Fruit fly (Drosophila melanogaster): ENCODE measurements around the gene Gbeta5.
A peak's percentile ranks its signal among the peaks of the same experiment; 100 is the strongest.

Gbeta5 gene

dm6 chrX:8101479-8102198 is 50.4 kb downstream of the Gbeta5 start, which contains the start of gene CG2258 (continued):
- TF ChIP-seq Fer3 (tag; optimal IDR thresholded peaks at IDR 0.05) (peak; percentile 91), Max (GFP tag; optimal IDR thresholded peaks at IDR 0.05) (peak; percentile 43), grau (tag; optimal IDR thresholded peaks at IDR 0.05) (peak; percentile 96), Xbp1 (GFP tag; optimal IDR thresholded peaks at IDR 0.05) (peak; percentile 87), Oli (tag; optimal IDR thresholded peaks at IDR 0.05) (peak; percentile 88), Hand (GFP tag; optimal IDR thresholded peaks at IDR 0.05) (peak; percentile 66), jumu (GFP tag; optimal IDR thresholded peaks at IDR 0.05) (no peak), CG15479 (GFP tag; optimal IDR thresholded peaks at IDR 0.05) (no peak), NFAT (GFP tag; IDR thresholded peaks at IDR 0.05) (peak; percentile 75), Aef1 (GFP tag; IDR thresholded peaks at IDR 0.05) (peak; percentile 87), tup (GFP tag; optimal IDR thresholded peaks at IDR 0.05) (peak; percentile 58), z (GFP tag; IDR thresholded peaks at IDR 0.05) (no peak), CG10147 (GFP tag; optimal IDR thresholded peaks at IDR 0.05) (peak; percentile 75), abd-A (tag; optimal IDR thresholded peaks at IDR 0.05) (no peak), CG14441 (GFP tag; IDR thresholded peaks at IDR 0.05) (peak; percentile 88), CG8281 (tag; optimal IDR thresholded peaks at IDR 0.05) (peak; percentile 30), corto (GFP tag; optimal IDR thresholded peaks at IDR 0.05) (no peak), toy (GFP tag; IDR thresholded peaks at IDR 0.05) (peak; percentile 73), CG13296 (GFP tag; optimal IDR thresholded peaks at IDR 0.05) (peak; percentile 85), maf-S (GFP tag; optimal IDR thresholded peaks at IDR 0.05) (peak; percentile 70), ase (GFP tag; IDR thresholded peaks at IDR 0.05) (peak; percentile 87), CG13287 (GFP tag; IDR thresholded peaks at IDR 0.05; ENCODE audit: partially characterized antibody) (peak; percentile 40; the same call in 1 of the 2 replicates), CG7556 (GFP tag; optimal IDR thresholded peaks at IDR 0.05) (peak; percentile 76), Ravus (GFP tag; IDR thresholded peaks at IDR 0.05) (peak; percentile 57), HLHmδ (GFP tag; optimal IDR thresholded peaks at IDR 0.05) (no peak), CG8478 (optimal IDR thresholded peaks at IDR 0.05) (no peak), B-H2 (GFP tag; optimal IDR thresholded peaks at IDR 0.05) (peak; percentile 54), CG13424 (tag; optimal IDR thresholded peaks at IDR 0.05) (peak; percentile 91), phol (tag; optimal IDR thresholded peaks at IDR 0.05) (peak; percentile 85), MTF-1 (GFP tag; optimal IDR thresholded peaks at IDR 0.05; ENCODE audit: borderline replicate concordance) (peak; percentile 76), Taf1 (GFP tag; IDR thresholded peaks at IDR 0.05) (peak; percentile 66), CG10431 (GFP tag; optimal IDR thresholded peaks at IDR 0.05) (peak; percentile 75), so (GFP tag; IDR thresholded peaks at IDR 0.05) (peak; percentile 68; the same call in 1 of the 3 replicates), CG15696 (tag; optimal IDR thresholded peaks at IDR 0.05) (peak; percentile 51), hb (GFP tag; IDR thresholded peaks at IDR 0.05; ENCODE audit: partially characterized antibody) (no peak), CG18619 (GFP tag; optimal IDR thresholded peaks at IDR 0.05) (peak; percentile 66), CG3281 (GFP tag; optimal IDR thresholded peaks at IDR 0.05) (peak; percentile 81), CG15269 (tag; optimal IDR thresholded peaks at IDR 0.05) (peak; percentile 91), mirr (GFP tag; optimal IDR thresholded peaks at IDR 0.05) (peak; percentile 53), CG10654 (GFP tag; optimal IDR thresholded peaks at IDR 0.05) (peak; percentile 80), ap (GFP tag; IDR thresholded peaks at IDR 0.05) (peak; percentile 80), CG7786 (GFP tag; optimal IDR thresholded peaks at IDR 0.05) (peak; percentile 72), lilli (GFP tag; optimal IDR thresholded peaks at IDR 0.05) (peak; percentile 46), CG43689 (GFP tag; IDR thresholded peaks at IDR 0.05) (peak; percentile 64), bab2 (GFP tag; optimal IDR thresholded peaks at IDR 0.05) (peak; percentile 81), chm (GFP tag; IDR thresholded peaks at IDR 0.05) (peak; percentile 82), Fer1 (GFP tag; optimal IDR thresholded peaks at IDR 0.05) (peak; percentile 83), CG34224 (GFP tag; IDR thresholded peaks at IDR 0.05; ENCODE audit: partially characterized antibody) (no peak; the same call in 2 of the 3 replicates), sna (GFP tag; IDR thresholded peaks at IDR 0.05; ENCODE audit: partially characterized antibody) (no peak)

Data from whole organism, embryonic.